Worm (Caenorhabditis elegans): Measurements from ENCODE around the gene F41C6.6.
"Not testable (repeated sequence)": the region's sequence is repeated elsewhere in the genome, so short reads cannot be mapped to it uniquely, and the experiment has no call there.

F41C6.6 gene

ce11 chrX:6874723-6875122, 7.0 kb downstream of the F41C6.6 start, which contains the start of gene F41C6.4:
F41C6.4 (minus strand) TSS chrX:6874823.
- TF ChIP-seq skn-1 (tag; optimal IDR thresholded peaks at IDR 0.05) (no peak), aly-2 (tag; optimal IDR thresholded peaks at IDR 0.05) (no peak), nhr-21 (tag; optimal IDR thresholded peaks at IDR 0.05) (no peak), nhr-77 (tag; optimal IDR thresholded peaks at IDR 0.05) (no peak), ztf-4 (tag; optimal IDR thresholded peaks at IDR 0.05) (no peak), lin-39 (tag; optimal IDR thresholded peaks at IDR 0.05) (no peak), unc-62 (GFP tag; optimal IDR thresholded peaks at IDR 0.05) (no peak), nhr-6 (tag; optimal IDR thresholded peaks at IDR 0.05) (no peak), F13H6.1 (tag; optimal IDR thresholded peaks at IDR 0.05) (no peak), sma-9 (GFP tag; optimal IDR thresholded peaks at IDR 0.05) (no peak), sma-9 (tag; optimal IDR thresholded peaks at IDR 0.05) (no peak), zag-1 (tag; optimal IDR thresholded peaks at IDR 0.05) (no peak), ZK546.5 (tag; optimal IDR thresholded peaks at IDR 0.05) (no peak), dmd-4 (tag; optimal IDR thresholded peaks at IDR 0.05) (no peak), elt-3 (tag; optimal IDR thresholded peaks at IDR 0.05) (no peak), mdl-1 (tag; optimal IDR thresholded peaks at IDR 0.05) (no peak), nhr-129 (tag; optimal IDR thresholded peaks at IDR 0.05) (no peak)

DNA sequence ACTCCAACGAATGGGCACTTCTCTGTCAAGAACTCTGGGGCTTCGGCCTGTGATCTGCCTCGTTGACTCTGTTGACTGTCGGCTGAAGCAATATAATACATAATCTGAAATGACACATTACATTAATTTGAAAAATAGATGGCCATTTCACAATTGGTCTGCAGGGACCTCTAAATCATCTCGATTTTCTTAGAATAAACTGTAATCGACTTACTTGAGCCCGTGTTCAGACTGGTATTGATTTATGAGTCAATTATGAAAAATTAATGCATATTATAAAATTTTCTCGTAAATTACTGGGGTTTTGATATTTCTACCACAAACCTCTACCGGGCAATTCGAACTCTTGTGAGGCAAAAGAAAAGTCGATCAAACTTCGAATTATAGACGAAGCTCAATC, 13.0 kb downstream of the F41C6.6 start, which contains the start of gene C53B7.6:
TSS of gene C53B7.6 (minus strand) at position 101 of the 400 bp plus-strand sequence.
- not testable (repeated sequence) for TF ChIP-seq mdl-1, nhr-77, nhr-10 (tag; optimal IDR thresholded peaks at IDR 0.05)

- TF ChIP-seq C34F6.9 (tag; optimal IDR thresholded peaks at IDR 0.05) = peak; percentile 10
- no peak for TF ChIP-seq ama-1 (optimal IDR thresholded peaks at IDR 0.05)
- peak; percentile 63 for TF ChIP-seq sma-3 (GFP tag; optimal IDR thresholded peaks at IDR 0.05)
- TF ChIP-seq ceh-82 (tag; optimal IDR thresholded peaks at IDR 0.05) = no peak
- peak; percentile 47 for TF ChIP-seq egl-27 (tag; optimal IDR thresholded peaks at IDR 0.05)
- TF ChIP-seq nhr-129 (tag; optimal IDR thresholded peaks at IDR 0.05) = peak; percentile 66
- no peak for TF ChIP-seq ZK546.5 (tag; optimal IDR thresholded peaks at IDR 0.05)
- TF ChIP-seq fos-1 (tag; optimal IDR thresholded peaks at IDR 0.05) = peak; percentile 59
- peak; percentile 82 for TF ChIP-seq sma-9 (GFP tag; optimal IDR thresholded peaks at IDR 0.05)
- TF ChIP-seq sma-9 (tag; optimal IDR thresholded peaks at IDR 0.05) = no peak
- no peak for TF ChIP-seq gmeb-1 (tag; optimal IDR thresholded peaks at IDR 0.05)
- no peak for TF ChIP-seq nhr-237 (tag; optimal IDR thresholded peaks at IDR 0.05)
- peak; percentile 11 for TF ChIP-seq nhr-21 (tag; optimal IDR thresholded peaks at IDR 0.05)
- TF ChIP-seq sem-4 (tag; optimal IDR thresholded peaks at IDR 0.05) = no peak
- TF ChIP-seq elt-1 (tag; optimal IDR thresholded peaks at IDR 0.05) = no peak
- TF ChIP-seq Y55F3AM.14 (GFP tag; optimal IDR thresholded peaks at IDR 0.05) = peak; percentile 62
- TF ChIP-seq F13H6.1 (tag; optimal IDR thresholded peaks at IDR 0.05) = peak; percentile 40
- TF ChIP-seq lin-13 (GFP tag; optimal IDR thresholded peaks at IDR 0.05) = peak; percentile 31
- TF ChIP-seq zag-1 (tag; optimal IDR thresholded peaks at IDR 0.05) = no peak
- peak; percentile 66 for TF ChIP-seq crh-2 (tag; optimal IDR thresholded peaks at IDR 0.05)
- TF ChIP-seq aly-2 (tag; optimal IDR thresholded peaks at IDR 0.05) = no peak
- TF ChIP-seq elt-3 (tag; optimal IDR thresholded peaks at IDR 0.05) = no peak
- TF ChIP-seq mbf-1 (tag; optimal IDR thresholded peaks at IDR 0.05) = no peak
- TF ChIP-seq R02D3.7 (tag; optimal IDR thresholded peaks at IDR 0.05) = no peak
Observed at ce11 chrX:6867707-6868106, 14.0 kb downstream of the F41C6.6 start.

DNA sequence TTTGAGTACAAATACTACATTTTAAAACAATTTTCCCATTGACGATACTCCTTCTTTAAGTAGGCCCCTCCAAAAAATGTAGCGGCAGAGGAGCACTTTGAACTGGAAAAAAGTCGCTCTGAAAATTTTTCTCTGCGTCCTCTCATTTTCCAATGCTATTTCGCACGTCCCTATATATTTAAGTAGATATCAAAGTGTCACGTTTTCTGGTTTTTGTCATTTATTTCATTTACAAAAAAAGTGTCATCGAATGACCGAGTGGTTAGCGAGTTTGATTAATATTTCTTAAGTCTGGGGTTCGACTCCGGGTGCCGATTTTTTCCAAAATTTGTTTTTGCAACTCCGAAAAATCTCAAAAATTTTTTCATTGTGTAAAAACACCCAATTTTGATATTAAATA, 14.8 kb downstream of the F41C6.6 start:
- TF ChIP-seq nhr-6 (tag; optimal IDR thresholded peaks at IDR 0.05) (no peak), zag-1 (tag; optimal IDR thresholded peaks at IDR 0.05) (no peak), unc-39 (tag; optimal IDR thresholded peaks at IDR 0.05) (no peak), aly-2 (tag; optimal IDR thresholded peaks at IDR 0.05) (no peak), nhr-21 (tag; optimal IDR thresholded peaks at IDR 0.05) (no peak), mab-5 (tag; optimal IDR thresholded peaks at IDR 0.05) (no peak), elt-1 (tag; optimal IDR thresholded peaks at IDR 0.05) (no peak), sma-3 (GFP tag; optimal IDR thresholded peaks at IDR 0.05) (no peak), lin-13 (GFP tag; optimal IDR thresholded peaks at IDR 0.05) (no peak), mdl-1 (tag; optimal IDR thresholded peaks at IDR 0.05) (no peak), fos-1 (tag; optimal IDR thresholded peaks at IDR 0.05) (no peak), nhr-23 (tag; optimal IDR thresholded peaks at IDR 0.05) (no peak), alr-1 (tag; optimal IDR thresholded peaks at IDR 0.05) (no peak), mbf-1 (tag; optimal IDR thresholded peaks at IDR 0.05) (no peak)
